Fruit fly (Drosophila melanogaster): Measurements from ENCODE around the gene Edem1.
A peak's percentile ranks its signal among the peaks of the same experiment; 100 is the strongest.

Edem1 gene

DNA sequence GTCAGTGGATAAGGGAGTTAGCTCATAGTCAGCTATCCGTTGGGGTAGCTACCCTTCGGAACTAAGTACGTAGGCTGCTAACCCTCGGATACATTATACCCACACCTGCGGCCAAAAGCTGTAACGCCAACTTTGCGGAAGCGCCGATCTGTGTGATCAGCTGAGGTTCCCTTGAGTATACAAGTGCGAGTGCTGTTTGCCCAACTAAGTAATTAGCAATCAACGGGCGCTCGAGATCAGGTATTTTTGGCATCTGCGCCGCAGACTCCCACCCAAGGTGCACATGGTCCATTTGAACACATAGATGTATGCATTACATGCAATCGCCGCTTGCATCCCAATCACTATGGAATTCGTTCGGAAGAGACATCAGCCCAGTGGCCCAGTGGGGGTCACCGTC, 54.6 kb downstream of the Edem1 start (continued):
- TF ChIP-seq CG9727 (GFP tag; optimal IDR thresholded peaks at IDR 0.05) (peak; percentile 57), bab2 (GFP tag; optimal IDR thresholded peaks at IDR 0.05) (peak; percentile 72), ham (GFP tag; IDR thresholded peaks at IDR 0.05) (peak; percentile 66; the same call in 1 of the 2 replicates), CG18764 (GFP tag; optimal IDR thresholded peaks at IDR 0.05) (peak; percentile 38), Doc2 (GFP tag; IDR thresholded peaks at IDR 0.05) (no peak), pan (optimal IDR thresholded peaks at IDR 0.05) (no peak), pan (GFP tag; optimal IDR thresholded peaks at IDR 0.05 in 1 of 2, IDR thresholded peaks at IDR 0.05 in 1 of 2) (peak in 1 of 2 experiments; percentile 46), Trl (optimal IDR thresholded peaks at IDR 0.05) (no peak), Trl (GFP tag; optimal IDR thresholded peaks at IDR 0.05) (peak; percentile 80), cg (GFP tag; optimal IDR thresholded peaks at IDR 0.05) (no peak), Lpt (GFP tag; optimal IDR thresholded peaks at IDR 0.05) (no peak), gem (tag; optimal IDR thresholded peaks at IDR 0.05) (peak; percentile 36), nmo (GFP tag; optimal IDR thresholded peaks at IDR 0.05) (no peak), CG13624 (GFP tag; optimal IDR thresholded peaks at IDR 0.05) (peak; percentile 57), maf-S (GFP tag; optimal IDR thresholded peaks at IDR 0.05) (peak; percentile 54), CG8924 (tag; optimal IDR thresholded peaks at IDR 0.05) (peak; percentile 13), pum (GFP tag; optimal IDR thresholded peaks at IDR 0.05) (no peak), ranshi (GFP tag; IDR thresholded peaks at IDR 0.05) (peak; percentile 72), CG10565 (GFP tag; optimal IDR thresholded peaks at IDR 0.05) (no peak), CG3065 (GFP tag; optimal IDR thresholded peaks at IDR 0.05) (no peak), kay (GFP tag; optimal IDR thresholded peaks at IDR 0.05) (peak; percentile 10), p53 (GFP tag; optimal IDR thresholded peaks at IDR 0.05) (peak; percentile 31), twi (tag; optimal IDR thresholded peaks at IDR 0.05) (no peak), CG31224 (GFP tag; IDR thresholded peaks at IDR 0.05) (0 out of 2 replicates have a peak, but pooled peaks have one; percentile 37), oc (tag; optimal IDR thresholded peaks at IDR 0.05) (no peak), Mad (GFP tag; optimal IDR thresholded peaks at IDR 0.05) (no peak), CG33213 (GFP tag; optimal IDR thresholded peaks at IDR 0.05) (peak; percentile 64), wdn (GFP tag; IDR thresholded peaks at IDR 0.05) (peak; percentile 60; the same call in 1 of the 2 replicates), zfh2 (GFP tag; optimal IDR thresholded peaks at IDR 0.05) (no peak), danr (GFP tag; IDR thresholded peaks at IDR 0.05) (0 out of 2 replicates have a peak, but pooled peaks have one; percentile 24), CG18011 (GFP tag; optimal IDR thresholded peaks at IDR 0.05) (peak; percentile 43), Aef1 (GFP tag; IDR thresholded peaks at IDR 0.05) (no peak), CG8388 (GFP tag; optimal IDR thresholded peaks at IDR 0.05) (no peak), disco-r (GFP tag; optimal IDR thresholded peaks at IDR 0.05) (peak; percentile 59), Hey (tag; optimal IDR thresholded peaks at IDR 0.05) (peak; percentile 73), CG11723 (GFP tag; optimal IDR thresholded peaks at IDR 0.05) (no peak), CG10267 (tag; optimal IDR thresholded peaks at IDR 0.05) (no peak), CG12155 (GFP tag; optimal IDR thresholded peaks at IDR 0.05) (peak; percentile 6), Ets97D (GFP tag; optimal IDR thresholded peaks at IDR 0.05) (peak; percentile 12), stwl (tag; optimal IDR thresholded peaks at IDR 0.05) (no peak), CG14860 (GFP tag; IDR thresholded peaks at IDR 0.05; ENCODE audit: partially characterized antibody) (no peak), Fer1 (GFP tag; optimal IDR thresholded peaks at IDR 0.05) (peak; percentile 95), fru (optimal IDR thresholded peaks at IDR 0.05) (no peak), Six4 (GFP tag; optimal IDR thresholded peaks at IDR 0.05) (no peak), Gug (GFP tag; IDR thresholded peaks at IDR 0.05) (no peak), CG12659 (GFP tag; optimal IDR thresholded peaks at IDR 0.05) (peak; percentile 77), psq (GFP tag; optimal IDR thresholded peaks at IDR 0.05) (peak; percentile 6), CG17829 (tag; optimal IDR thresholded peaks at IDR 0.05) (no peak), Dad (GFP tag; optimal IDR thresholded peaks at IDR 0.05) (peak; percentile 15), CG15073 (GFP tag; optimal IDR thresholded peaks at IDR 0.05) (no peak), prd (optimal IDR thresholded peaks at IDR 0.05) (no peak), prd (GFP tag; IDR thresholded peaks at IDR 0.05) (0 out of 3 replicates have a peak, but pooled peaks have one; percentile 20), Atf-2 (GFP tag; optimal IDR thresholded peaks at IDR 0.05) (no peak)
